Worm (Caenorhabditis elegans): ENCODE measurements around the gene R05G9R.1.

R05G9R.1 gene

DNA sequence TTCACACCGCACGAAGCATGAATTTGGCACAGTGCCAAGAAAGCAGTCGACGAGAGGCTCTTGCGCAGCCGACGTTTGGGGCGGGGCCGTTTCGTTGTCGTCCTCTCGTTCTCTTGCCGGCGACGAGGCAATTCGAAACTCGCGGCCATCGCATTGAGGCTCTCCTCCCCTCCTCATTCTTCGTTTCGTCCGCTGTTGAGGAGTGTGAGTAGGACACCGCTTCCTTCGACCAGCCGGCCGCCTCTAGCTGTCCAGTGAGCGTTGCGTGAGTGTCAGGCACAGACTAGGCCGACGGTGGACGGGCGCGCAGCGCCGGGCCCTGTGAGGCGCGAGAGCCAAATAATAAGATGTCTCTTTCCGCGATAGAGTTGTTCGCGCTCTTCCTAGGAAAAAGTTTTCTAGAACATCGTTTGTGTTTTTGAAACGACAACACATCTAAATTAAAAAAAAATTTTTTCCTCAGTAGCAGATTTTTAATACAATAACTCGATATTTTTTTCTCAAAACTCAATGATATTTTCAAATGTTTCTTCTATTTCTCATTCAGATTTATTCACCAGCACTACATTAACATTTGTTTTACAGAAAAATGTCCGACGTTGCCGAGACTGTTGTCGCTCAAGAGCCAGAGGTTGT, 21.9 kb downstream of the R05G9R.1 start, which contains the start of the genes T28D9.11 and T28D9.1 (continued):
- TF ChIP-seq lin-29 (GFP tag; IDR thresholded peaks at IDR 0.05) (no peak), madf-5 (GFP tag; IDR thresholded peaks at IDR 0.05) (0 out of 4 replicates have a peak, but pooled peaks of 1 of the 2 experiments have one; percentile 32), gei-8 (GFP tag; optimal IDR thresholded peaks at IDR 0.05) (no peak), skn-1 (tag; optimal IDR thresholded peaks at IDR 0.05) (no peak), dmd-9 (GFP tag; IDR thresholded peaks at IDR 0.05) (no peak), ceh-62 (tag; optimal IDR thresholded peaks at IDR 0.05) (no peak), nhr-48 (tag; optimal IDR thresholded peaks at IDR 0.05) (peak; percentile 8), F37D6.2 (tag; optimal IDR thresholded peaks at IDR 0.05) (peak; percentile 71), D1046.2 (GFP tag; IDR thresholded peaks at IDR 0.05) (0 out of 2 replicates have a peak, but pooled peaks have one; percentile 35), T26A8.4 (GFP tag; IDR thresholded peaks at IDR 0.05) (0 out of 2 replicates have a peak, but pooled peaks have one; percentile 40), F49E8.2 (tag; optimal IDR thresholded peaks at IDR 0.05; ENCODE audit: borderline replicate concordance) (no peak), daf-8 (GFP tag; IDR thresholded peaks at IDR 0.05) (no peak), lin-13 (GFP tag; optimal IDR thresholded peaks at IDR 0.05) (peak; percentile 68), nhr-237 (tag; optimal IDR thresholded peaks at IDR 0.05) (no peak), set-16 (GFP tag; IDR thresholded peaks at IDR 0.05) (peak; percentile 97), nhr-41 (GFP tag; IDR thresholded peaks at IDR 0.05) (no peak), snpc-4 (tag; optimal IDR thresholded peaks at IDR 0.05) (peak; percentile 65), ZK337.2 (GFP tag; IDR thresholded peaks at IDR 0.05) (no peak), cey-2 (tag; optimal IDR thresholded peaks at IDR 0.05; ENCODE audit: borderline replicate concordance, insufficient read depth) (no peak), mdl-1 (tag; optimal IDR thresholded peaks at IDR 0.05) (peak in 1 of 2 experiments; percentile 27), attf-4 (tag; optimal IDR thresholded peaks at IDR 0.05) (no peak), ces-1 (GFP tag; optimal IDR thresholded peaks at IDR 0.05) (no peak), ceh-44 (GFP tag; IDR thresholded peaks at IDR 0.05) (no peak), lir-3 (tag; optimal IDR thresholded peaks at IDR 0.05) (no peak), nhr-25 (tag; optimal IDR thresholded peaks at IDR 0.05; ENCODE audit: borderline replicate concordance, insufficient read depth) (no peak), lin-39 (tag; optimal IDR thresholded peaks at IDR 0.05) (no peak), lin-38 (GFP tag; IDR thresholded peaks at IDR 0.05) (peak; percentile 44), nhr-28 (tag; optimal IDR thresholded peaks at IDR 0.05) (no peak), ceh-82 (tag; optimal IDR thresholded peaks at IDR 0.05) (no peak), pqm-1 (tag; optimal IDR thresholded peaks at IDR 0.05) (no peak), F44E2.7 (GFP tag; IDR thresholded peaks at IDR 0.05) (0 out of 2 replicates have a peak, but pooled peaks have one; percentile 56), F26F4.8 (GFP tag; conservative IDR thresholded peaks at IDR 0.05) (no peak), T20F7.1 (GFP tag; optimal IDR thresholded peaks at IDR 0.05) (no peak), pha-4 (GFP tag; IDR thresholded peaks at IDR 0.05) (no peak), pha-4 (tag; optimal IDR thresholded peaks at IDR 0.05) (no peak)

DNA sequence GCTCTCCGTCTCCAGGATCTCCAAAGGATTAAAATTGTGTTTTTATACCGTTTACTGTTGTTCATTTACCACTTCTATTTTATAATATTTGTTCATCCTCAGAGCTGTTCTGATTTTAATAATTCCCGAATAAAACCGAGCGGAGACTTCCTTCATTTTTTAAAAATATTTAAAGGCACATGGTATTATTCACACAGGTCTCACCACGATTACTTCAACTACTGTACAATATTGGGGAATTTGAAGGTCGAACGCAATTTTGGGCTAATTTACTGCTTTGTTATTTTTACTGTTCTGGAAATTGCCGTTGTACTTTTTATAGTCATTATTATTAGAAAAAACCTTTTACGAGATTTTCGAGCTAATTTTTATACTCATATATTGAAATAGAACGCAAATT, 22.6 kb downstream of the R05G9R.1 start:
- no peak for TF ChIP-seq lin-1 (GFP tag; IDR thresholded peaks at IDR 0.05)
- peak; percentile 72 for TF ChIP-seq lin-38 (GFP tag; IDR thresholded peaks at IDR 0.05)
- no peak for TF ChIP-seq zfp-3 (GFP tag; conservative IDR thresholded peaks at IDR 0.05)
- TF ChIP-seq F10B5.3 (tag; optimal IDR thresholded peaks at IDR 0.05): no peak
- no peak for TF ChIP-seq lin-29 (GFP tag; IDR thresholded peaks at IDR 0.05)
- TF ChIP-seq ces-1 (GFP tag; optimal IDR thresholded peaks at IDR 0.05): no peak
- TF ChIP-seq lim-7 (GFP tag; IDR thresholded peaks at IDR 0.05): peak; percentile 48; the same call in 1 of the 2 replicates
- TF ChIP-seq set-16 (GFP tag; IDR thresholded peaks at IDR 0.05): no peak
- no peak for TF ChIP-seq nhr-111 (GFP tag; optimal IDR thresholded peaks at IDR 0.05)
- TF ChIP-seq pha-4 (GFP tag; IDR thresholded peaks at IDR 0.05): peak; percentile 60; the same call in 1 of the 2 replicates
- no peak for TF ChIP-seq pha-4 (tag; optimal IDR thresholded peaks at IDR 0.05)
- no peak for TF ChIP-seq duxl-1 (tag; optimal IDR thresholded peaks at IDR 0.05; ENCODE audit: poor library complexity)
- 0 out of 2 replicates have a peak, but pooled peaks have one; percentile 11 for TF ChIP-seq tra-1 (GFP tag; IDR thresholded peaks at IDR 0.05)
- TF ChIP-seq egl-43 (GFP tag; IDR thresholded peaks at IDR 0.05): no peak
- TF ChIP-seq dve-1 (tag; optimal IDR thresholded peaks at IDR 0.05; ENCODE audit: insufficient read depth): no peak
- no peak for TF ChIP-seq ZK546.5 (tag; optimal IDR thresholded peaks at IDR 0.05)
- no peak for TF ChIP-seq Y75B8A.6 (GFP tag; IDR thresholded peaks at IDR 0.05)
- no peak for TF ChIP-seq ctbp-1 (GFP tag; IDR thresholded peaks at IDR 0.05)
- no peak for TF ChIP-seq dpl-1 (GFP tag; optimal IDR thresholded peaks at IDR 0.05)
- no peak for TF ChIP-seq zip-11 (GFP tag; IDR thresholded peaks at IDR 0.05)
- no peak for TF ChIP-seq nhr-42 (GFP tag; IDR thresholded peaks at IDR 0.05)
- no peak for TF ChIP-seq ceh-44 (GFP tag; IDR thresholded peaks at IDR 0.05)
